Fruit fly (Drosophila melanogaster) whole organism, embryonic: Measurements from ENCODE around the gene lgs.

Experiments used
- CG10209 ChIP-seq: fragments of 200-800 bp; sonication (Bioruptor generic); optimal IDR thresholded peaks from 3 replicates; lab custom pipeline; 2017; ENCODE audit warnings: missing biosample characterization, mild to moderate bottlenecking, missing genetic modification characterization, missing genetic modification reagents
- CG10321 ChIP-seq: fragments of 200-800 bp; sonication (Bioruptor generic); IDR thresholded peaks from 2 replicates; pipeline ENCODE4 v1.3.6; 2022; ENCODE audit warnings: missing biosample characterization, missing genetic modification characterization
- CG12071 ChIP-seq: fragments of 200-800 bp; sonication (Bioruptor generic); optimal IDR thresholded peaks from 3 replicates; lab custom pipeline; 2018; ENCODE audit warnings: missing biosample characterization, mild to moderate bottlenecking, missing genetic modification characterization
- CG12236 ChIP-seq: fragments of 200-800 bp; sonication (Bioruptor generic); optimal IDR thresholded peaks from 2 replicates; lab custom pipeline; 2016; ENCODE audit warnings: missing biosample characterization, missing genetic modification characterization
- CG12942 ChIP-seq: fragments of 200-800 bp; sonication (Bioruptor generic); optimal IDR thresholded peaks from 3 replicates; lab custom pipeline; 2016; ENCODE audit warnings: missing biosample characterization, missing genetic modification characterization
- CG13287 ChIP-seq: fragments of 200-800 bp; sonication (Bioruptor generic); IDR thresholded peaks from 2 replicates; pipeline ENCODE4 v1.3.6; 2022; ENCODE audit warnings: missing biosample characterization, missing genetic modification characterization; ENCODE audit not compliant: partially characterized antibody
- CG13296 ChIP-seq: fragments of 200-800 bp; sonication (Bioruptor generic); optimal IDR thresholded peaks from 3 replicates; lab custom pipeline; 2018; ENCODE audit warnings: missing biosample characterization, mild to moderate bottlenecking, missing genetic modification characterization
- CG13775 ChIP-seq: fragments of 200-800 bp; sonication (Bioruptor generic); optimal IDR thresholded peaks from 3 replicates; lab custom pipeline; 2017; ENCODE audit warnings: missing biosample characterization, mild to moderate bottlenecking, missing genetic modification characterization
- CG14441 ChIP-seq: fragments of 200-800 bp; sonication (Bioruptor generic); IDR thresholded peaks from 2 replicates; pipeline ENCODE4 v1.3.6; 2022; ENCODE audit warnings: missing biosample characterization, missing genetic modification characterization
- CG15073 ChIP-seq: fragments of 200-800 bp; sonication (Bioruptor generic); optimal IDR thresholded peaks from 2 replicates; lab custom pipeline; 2016; ENCODE audit warnings: missing biosample characterization, missing genetic modification characterization
- CG17361 ChIP-seq: fragments of 200-800 bp; sonication (Bioruptor generic); IDR thresholded peaks from 3 replicates; pipeline ENCODE4 v1.3.6; 2022; ENCODE audit warnings: missing biosample characterization, missing genetic modification characterization
- CG2199 ChIP-seq: fragments of 200-800 bp; sonication (Bioruptor generic); IDR thresholded peaks from 3 replicates; pipeline ENCODE4 v1.3.6; 2022; ENCODE audit warnings: missing biosample characterization, missing genetic modification characterization
- CG30431 ChIP-seq: fragments of 200-800 bp; sonication (Bioruptor generic); optimal IDR thresholded peaks from 2 replicates; lab custom pipeline; 2017; ENCODE audit warnings: missing biosample characterization, missing genetic modification characterization
- CG31441 ChIP-seq: fragments of 200-800 bp; sonication (Bioruptor generic); IDR thresholded peaks from 2 replicates; pipeline ENCODE4 v1.3.6; 2022; ENCODE audit warnings: missing biosample characterization, missing genetic modification characterization
- CG3847 ChIP-seq: fragments of 200-800 bp; sonication (Bioruptor generic); IDR thresholded peaks from 2 replicates; pipeline ENCODE4 v1.3.6; 2022; ENCODE audit warnings: missing biosample characterization, missing genetic modification characterization
- CG42726 ChIP-seq: fragments of 200-800 bp; sonication (Bioruptor generic); IDR thresholded peaks from 2 replicates; pipeline ENCODE4 v1.3.6; 2022; ENCODE audit warnings: missing biosample characterization, missing genetic modification characterization; ENCODE audit not compliant: partially characterized antibody
- CG4404 ChIP-seq: fragments of 200-800 bp; sonication (Bioruptor generic); IDR thresholded peaks from 2 replicates; pipeline ENCODE4 v1.3.6; 2022; ENCODE audit warnings: missing biosample characterization, missing genetic modification characterization
- CG6813 ChIP-seq: fragments of 200-800 bp; sonication (Bioruptor generic); optimal IDR thresholded peaks from 2 replicates; lab custom pipeline; 2017; ENCODE audit warnings: missing biosample characterization, missing genetic modification characterization, mild to moderate bottlenecking, moderate library complexity, missing genetic modification reagents
- CrebB ChIP-seq: fragments of 200-800 bp; sonication (Bioruptor generic); optimal IDR thresholded peaks from 3 replicates; lab custom pipeline; 2018; ENCODE audit warnings: missing biosample characterization, mild to moderate bottlenecking, missing genetic modification characterization
- Deaf1 ChIP-seq: fragments of 200-800 bp; optimal IDR thresholded peaks from 3 replicates; lab custom pipeline; 2019; ENCODE audit warnings: missing biosample characterization, mild to moderate bottlenecking, missing genetic modification characterization, moderate library complexity
- Ets65A ChIP-seq: fragments of 200-800 bp; sonication (Bioruptor generic); peaks from one replicate; lab custom pipeline; 2016; ENCODE audit warnings: missing biosample characterization, missing genetic modification characterization
- Fer3 ChIP-seq: fragments of 200-800 bp; sonication (Bioruptor generic); optimal IDR thresholded peaks from 2 replicates; lab custom pipeline; 2018; ENCODE audit warnings: missing biosample characterization, mild to moderate bottlenecking, missing genetic modification characterization, moderate library complexity
- HLH54F ChIP-seq: fragments of 200-800 bp; sonication (Bioruptor generic); optimal IDR thresholded peaks from 3 replicates; lab custom pipeline; 2016; ENCODE audit warnings: missing biosample characterization, missing genetic modification characterization
- Lim3 ChIP-seq: fragments of 200-800 bp; sonication (Bioruptor generic); IDR thresholded peaks from 2 replicates; pipeline ENCODE4 v1.3.6; 2022; ENCODE audit warnings: missing biosample characterization, missing genetic modification characterization
- Med ChIP-seq: fragments of 200-800 bp; sonication (Bioruptor generic); peaks from one replicate; lab custom pipeline; 2016; ENCODE audit warnings: missing biosample characterization, missing genetic modification characterization, mild to moderate bottlenecking, inconsistent platforms, moderate library complexity
- Neu2 ChIP-seq: fragments of 200-800 bp; sonication (Bioruptor generic); optimal IDR thresholded peaks from 3 replicates; lab custom pipeline; 2016; ENCODE audit warnings: missing biosample characterization, missing genetic modification characterization, borderline replicate concordance
- Nf-YB ChIP-seq: fragments of 200-800 bp; sonication (Bioruptor generic); optimal IDR thresholded peaks from 3 replicates; lab custom pipeline; 2019; ENCODE audit warnings: missing biosample characterization, mild to moderate bottlenecking, missing genetic modification characterization, moderate library complexity
- Nf-YC ChIP-seq: fragments of 200-800 bp; optimal IDR thresholded peaks from 3 replicates; lab custom pipeline; 2019; ENCODE audit warnings: missing biosample characterization, mild to moderate bottlenecking, missing genetic modification characterization, moderate library complexity
- Pdp1 ChIP-seq, 2 experiments: fragments of 200-800 bp; sonication (Bioruptor generic); optimal IDR thresholded peaks; 3 replicates each; lab custom pipeline; 2016; ENCODE audit warnings: missing biosample characterization in 2 of 2, missing genetic modification characterization in 2 of 2, mild to moderate bottlenecking in 1 of 2, moderate library complexity in 1 of 2
- abd-A ChIP-seq: fragments of 200-800 bp; sonication (Bioruptor generic); optimal IDR thresholded peaks from 3 replicates; lab custom pipeline; 2019; ENCODE audit warnings: missing biosample characterization, mild to moderate bottlenecking, missing genetic modification characterization, moderate library complexity
- br ChIP-seq: fragments of >200 bp; optimal IDR thresholded peaks from 2 replicates; lab custom pipeline; 2017
- cad ChIP-seq: fragments of >200 bp; optimal IDR thresholded peaks from 2 replicates; lab custom pipeline; 2017; ENCODE audit warnings: missing biosample characterization, missing genetic modification characterization
- chif ChIP-seq, 2 experiments: fragments of 200-800 bp; sonication (Bioruptor generic); optimal IDR thresholded peaks; 3 replicates each; lab custom pipeline; 2016; ENCODE audit warnings: missing biosample characterization in 2 of 2, missing genetic modification characterization in 2 of 2
- crp ChIP-seq, 2 experiments: fragments of 200-800 bp; sonication (Bioruptor generic); optimal IDR thresholded peaks; 2 replicates in 1 of 2; 3 replicates in 1 of 2; lab custom pipeline; 2017; ENCODE audit warnings: missing biosample characterization in 2 of 2, missing genetic modification characterization in 2 of 2, mild to moderate bottlenecking in 1 of 2, moderate library complexity in 1 of 2
- emc ChIP-seq: fragments of 200-800 bp; sonication (Bioruptor generic); optimal IDR thresholded peaks from 2 replicates; lab custom pipeline; 2016; ENCODE audit warnings: missing biosample characterization, missing genetic modification characterization
- fd3F ChIP-seq: fragments of 200-800 bp; sonication (Bioruptor generic); optimal IDR thresholded peaks from 2 replicates; lab custom pipeline; 2018; ENCODE audit warnings: missing biosample characterization, mild to moderate bottlenecking, missing genetic modification characterization, moderate library complexity
- h ChIP-seq: fragments of >200 bp; optimal IDR thresholded peaks from 2 replicates; lab custom pipeline; 2017
- sc ChIP-seq, 3 experiments: fragments of >200 bp in 2 of 3; fragments of 200-800 bp in 1 of 3; sonication (Bioruptor generic) in 1 of 3; optimal IDR thresholded peaks; 2 replicates in 2 of 3; 3 replicates in 1 of 3; lab custom pipeline; 2017; ENCODE audit warnings: mild to moderate bottlenecking in 1 of 3, missing biosample characterization in 1 of 3, missing genetic modification characterization in 1 of 3, missing genetic modification reagents in 1 of 3
- sens ChIP-seq: fragments of 200-800 bp; sonication (Bioruptor generic); peaks from one replicate; lab custom pipeline; 2016; ENCODE audit warnings: missing biosample characterization, missing genetic modification characterization
- tap ChIP-seq: fragments of 200-800 bp; optimal IDR thresholded peaks from 3 replicates; lab custom pipeline; 2019; ENCODE audit warnings: missing biosample characterization, mild to moderate bottlenecking, missing genetic modification characterization, moderate library complexity
- toy ChIP-seq: fragments of 200-800 bp; sonication (Bioruptor generic); IDR thresholded peaks from 2 replicates; pipeline ENCODE4 v1.3.6; 2022; ENCODE audit warnings: missing biosample characterization, missing genetic modification characterization
- twi ChIP-seq: fragments of 200-800 bp; optimal IDR thresholded peaks from 2 replicates; lab custom pipeline; 2019; ENCODE audit warnings: missing biosample characterization, mild to moderate bottlenecking, missing genetic modification characterization, moderate library complexity
- zf30C ChIP-seq: fragments of 200-800 bp; sonication (Bioruptor generic); optimal IDR thresholded peaks from 3 replicates; lab custom pipeline; 2018; ENCODE audit warnings: missing biosample characterization, mild to moderate bottlenecking, missing genetic modification characterization

The lgs gene

DNA sequence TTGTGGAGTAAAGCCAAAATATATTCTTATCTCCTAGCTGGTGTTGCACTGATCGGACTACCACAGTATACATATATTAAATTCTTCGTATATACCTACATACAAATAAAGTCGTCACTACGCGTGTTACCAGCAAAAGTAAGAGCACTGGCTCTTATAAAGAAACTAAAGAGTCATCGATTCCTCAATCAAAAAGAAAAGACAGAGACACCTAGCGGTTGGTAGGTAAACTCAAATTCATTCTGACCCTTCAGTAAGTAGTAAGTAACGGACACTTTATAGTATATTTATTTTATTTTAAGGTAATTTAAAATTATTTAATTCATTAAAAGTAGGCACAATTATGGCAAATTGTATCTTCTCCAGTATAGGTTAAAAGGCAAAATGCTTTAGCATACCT lies 39.4 kb downstream of the lgs start (continued):
- TF ChIP-seq CG12071 (GFP tag; lab: Kevin White, UChicago) (peak; percentile 64), cad (GFP tag; lab: Kevin White, UChicago) (no peak), toy (GFP tag; lab: Robert Waterston, UW) (no peak)
- TF ChIP-seq, all 482 proteins: peak for 142

dm6 chr4:402928-403575 lies 40.7 kb downstream of the lgs start:
- peak; percentile 60 for TF ChIP-seq Ets65A (GFP tag; lab: Kevin White, UChicago)
- TF ChIP-seq sc (optimal IDR thresholded peaks at IDR 0.05; lab: Kevin White, UChicago): no peak
- TF ChIP-seq sc (GFP tag; optimal IDR thresholded peaks at IDR 0.05; lab: Kevin White, UChicago): no peak
- TF ChIP-seq sens (GFP tag; lab: Kevin White, UChicago): peak; percentile 55
- TF ChIP-seq, all 482 proteins: peak for 2

DNA sequence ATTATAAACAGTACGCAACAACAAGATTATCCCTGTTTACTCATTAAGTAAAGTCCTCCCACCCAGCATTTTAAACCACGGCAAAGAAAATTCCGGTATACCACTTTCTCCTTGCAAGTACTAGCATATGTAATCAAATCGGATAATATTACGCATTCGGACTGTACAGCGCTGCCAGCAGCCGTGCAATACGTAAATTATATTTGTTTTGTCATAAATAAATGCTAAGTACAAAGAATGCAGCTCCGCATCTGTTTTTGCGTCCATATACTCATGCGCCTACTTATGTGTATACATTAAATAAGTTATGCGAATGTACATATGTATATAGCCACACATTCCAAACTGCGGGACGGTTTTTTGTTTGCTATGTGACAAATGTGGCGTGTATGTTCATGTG lies 45.2 kb downstream of the lgs start:
- TF ChIP-seq CG13287 (GFP tag; lab: Robert Waterston, UW): no peak
- TF ChIP-seq CG12236 (GFP tag; lab: Kevin White, UChicago): no peak
- peak; percentile 77; the same call in 2 of the 3 replicates for TF ChIP-seq CG2199 (GFP tag; lab: Robert Waterston, UW)
- TF ChIP-seq HLH54F (GFP tag; lab: Kevin White, UChicago): no peak
- TF ChIP-seq Med (GFP tag; lab: Kevin White, UChicago): peak; percentile 60
- TF ChIP-seq twi (tag; lab: Kevin White, UChicago): peak; percentile 85
- TF ChIP-seq sens (GFP tag; lab: Kevin White, UChicago): peak; percentile 39

DNA sequence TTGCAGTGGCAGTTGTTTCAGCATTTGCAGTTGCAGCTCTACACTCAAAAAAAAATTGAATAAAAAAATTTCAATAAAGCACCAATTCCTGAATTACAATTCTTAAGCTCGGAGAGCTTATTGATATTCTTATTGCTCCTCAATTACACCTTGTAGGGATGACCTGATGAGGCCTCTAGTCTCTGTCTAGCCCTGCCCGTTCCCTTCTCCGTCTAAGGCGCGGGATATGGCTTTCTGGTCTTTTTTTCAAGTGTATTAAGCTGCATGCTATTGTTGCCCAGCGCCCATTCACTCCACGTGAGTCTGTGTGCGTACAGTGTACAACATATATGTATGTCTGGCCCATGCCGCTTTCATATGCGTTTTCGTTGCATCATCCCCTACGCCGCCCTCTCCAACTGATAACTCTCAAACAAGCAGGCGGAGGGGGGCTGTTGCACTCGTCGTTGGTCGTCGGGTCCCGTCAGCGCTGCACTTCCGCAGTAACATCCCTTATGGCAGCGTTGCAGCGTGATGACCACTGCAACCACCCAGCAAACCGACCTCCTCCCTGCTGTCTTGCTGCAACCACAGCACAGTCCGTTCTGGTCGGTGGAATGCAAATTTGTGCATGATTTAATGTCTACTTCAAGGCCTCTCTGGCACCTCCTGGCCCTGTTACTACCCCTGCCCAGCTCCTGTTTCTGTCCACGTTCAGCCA lies 47.7 kb downstream of the lgs start:
- TF ChIP-seq tap (tag; lab: Kevin White, UChicago) (no peak), CG13296 (GFP tag; lab: Kevin White, UChicago) (no peak), fd3F (GFP tag; lab: Kevin White, UChicago) (no peak), CG17361 (0 out of 3 replicates have a peak, but pooled peaks have one; percentile 22), CG6813 (GFP tag; lab: Kevin White, UChicago) (no peak), crp (GFP tag; optimal IDR thresholded peaks at IDR 0.05; lab: Kevin White, UChicago) (no peak), Neu2 (GFP tag; lab: Kevin White, UChicago) (no peak), CG15073 (GFP tag; lab: Kevin White, UChicago) (no peak), chif (GFP tag; optimal IDR thresholded peaks at IDR 0.05; lab: Kevin White, UChicago) (peak in 1 of 2 experiments; percentile 7), CG42726 (GFP tag; lab: Robert Waterston, UW) (no peak), CG10321 (no peak), Fer3 (no peak), Deaf1 (tag; lab: Kevin White, UChicago) (peak; percentile 2), CG3847 (no peak), CG30431 (no peak), abd-A (tag; lab: Kevin White, UChicago) (no peak), sens (GFP tag; lab: Kevin White, UChicago) (peak; percentile 74), br (lab: Kevin White, UChicago) (no peak), CG12942 (GFP tag; lab: Kevin White, UChicago) (no peak), Pdp1 (GFP tag; optimal IDR thresholded peaks at IDR 0.05; lab: Kevin White, UChicago) (peak in 1 of 2 experiments; percentile 35), Nf-YC (tag; lab: Kevin White, UChicago) (no peak), CG4404 (no peak), emc (GFP tag; lab: Kevin White, UChicago) (no peak), zf30C (GFP tag; lab: Kevin White, UChicago) (peak; percentile 67), CG10209 (no peak), h (lab: Kevin White, UChicago) (no peak), Nf-YB (GFP tag; lab: Kevin White, UChicago) (peak; percentile 60), CrebB (tag; lab: Kevin White, UChicago) (no peak), CG14441 (no peak), CG13775 (GFP tag; lab: Kevin White, UChicago) (no peak), Lim3 (GFP tag; lab: Robert Waterston, UW) (0 out of 2 replicates have a peak, but pooled peaks have one; percentile 5), CG31441 (GFP tag; lab: Robert Waterston, UW) (no peak)
